Worm (Caenorhabditis elegans): ENCODE measurements around the gene F58E2.3.

ce11 chrIV:3444614-3445013 is 22.6 kb upstream of the F58E2.3 start, which contains the start of gene F58E2.5:
- TF ChIP-seq flt-1 (GFP tag; IDR thresholded peaks at IDR 0.05) = no peak
- no peak for TF ChIP-seq ref-1 (GFP tag; conservative IDR thresholded peaks at IDR 0.05)
- no peak for TF ChIP-seq ztf-23 (GFP tag; IDR thresholded peaks at IDR 0.05)
- no peak for TF ChIP-seq med-1 (GFP tag; optimal IDR thresholded peaks at IDR 0.05; ENCODE audit: insufficient read depth)
